Worm (Caenorhabditis elegans) whole organism, L1 larva: ENCODE measurements around the gene K02E2.7.

Experiments used
- C16A3.4 ChIP-seq: fragments of 150-350 bp; optimal IDR thresholded peaks from 2 replicates; lab custom pipeline; 2014; ENCODE audit warnings: missing biosample characterization, missing genetic modification characterization
- F16B12.6 ChIP-seq: fragments of 150-350 bp; optimal IDR thresholded peaks from 2 replicates; lab custom pipeline; 2014; ENCODE audit warnings: missing biosample characterization, missing genetic modification characterization
- aha-1 ChIP-seq: fragments of 150-350 bp; optimal IDR thresholded peaks from 2 replicates; lab custom pipeline; 2014; ENCODE audit warnings: missing biosample characterization, missing genetic modification characterization
- aly-2 ChIP-seq: fragments of 150-350 bp; optimal IDR thresholded peaks from 2 replicates; lab custom pipeline; 2014; ENCODE audit warnings: missing biosample characterization, missing genetic modification characterization
- ceh-8 ChIP-seq: fragments of 200-800 bp; sonication (Bioruptor generic); optimal IDR thresholded peaks from 2 replicates; lab custom pipeline; 2018; ENCODE audit warnings: mild to moderate bottlenecking, missing genetic modification characterization, moderate library complexity, missing compliant biosample characterization
- ceh-82 ChIP-seq, 3 experiments: fragments of 150-350 bp in 1 of 3; sonication (generic microtip) in 2 of 3; optimal IDR thresholded peaks; 2 replicates each; lab custom pipeline; 2014 to 2017; ENCODE audit warnings: missing biosample characterization in 3 of 3, missing genetic modification characterization in 3 of 3
- ceh-88 ChIP-seq: fragments of 200-800 bp; sonication (Bioruptor generic); IDR thresholded peaks from 2 replicates; pipeline ENCODE4 v1.3.6; 2022; ENCODE audit warnings: missing genetic modification characterization, missing compliant biosample characterization
- ces-1 ChIP-seq: fragments of 150-350 bp; optimal IDR thresholded peaks from 2 replicates; lab custom pipeline; 2014; ENCODE audit warnings: missing biosample characterization, missing genetic modification reagents, missing genetic modification characterization
- dpl-1 ChIP-seq, 3 experiments: fragments of 150-350 bp in 2 of 3; sonication (generic microtip) in 1 of 3; optimal IDR thresholded peaks; 2 replicates each; lab custom pipeline; 2014 to 2017; ENCODE audit warnings: missing biosample characterization in 3 of 3, missing genetic modification characterization in 3 of 3, missing genetic modification reagents in 3 of 3
- dsc-1 ChIP-seq: sonication (generic microtip); optimal IDR thresholded peaks from 2 replicates; lab custom pipeline; 2016; ENCODE audit warnings: mild to moderate bottlenecking, missing genetic modification characterization, missing compliant biosample characterization
- efl-1 ChIP-seq, 4 experiments: fragments of 150-350 bp; optimal IDR thresholded peaks in 3 of 4; peaks in 1 of 4; 1 replicate in 1 of 4; 2 replicates in 3 of 4; lab custom pipeline; 2014; ENCODE audit warnings: missing biosample characterization in 2 of 4, missing genetic modification characterization in 2 of 4, missing genetic modification reagents in 2 of 4
- efl-3 ChIP-seq: fragments of 200-800 bp; sonication (Bioruptor generic); optimal IDR thresholded peaks from 2 replicates; lab custom pipeline; 2018; ENCODE audit warnings: mild to moderate bottlenecking, missing genetic modification characterization, missing compliant biosample characterization
- elt-2 ChIP-seq: sonication (generic microtip); optimal IDR thresholded peaks from 2 replicates; lab custom pipeline; 2016; ENCODE audit warnings: missing genetic modification characterization, mild to moderate bottlenecking, inconsistent platforms, missing compliant biosample characterization, missing genetic modification reagents
- fkh-10 ChIP-seq: sonication (generic microtip); optimal IDR thresholded peaks from 2 replicates; lab custom pipeline; 2017; ENCODE audit warnings: missing biosample characterization, missing genetic modification reagents, missing genetic modification characterization
- fkh-4 ChIP-seq: sonication (generic microtip); optimal IDR thresholded peaks from 2 replicates; lab custom pipeline; 2016; ENCODE audit warnings: missing compliant biosample characterization, missing genetic modification characterization, borderline replicate concordance
- fkh-8 ChIP-seq: sonication (generic microtip); optimal IDR thresholded peaks from 2 replicates; lab custom pipeline; 2016; ENCODE audit warnings: mild to moderate bottlenecking, missing genetic modification characterization, missing compliant biosample characterization
- fos-1 ChIP-seq: fragments of 150-350 bp; optimal IDR thresholded peaks from 2 replicates; lab custom pipeline; 2014; ENCODE audit warnings: missing biosample characterization, missing genetic modification characterization
- grh-1 ChIP-seq: fragments of 200-800 bp; sonication (Bioruptor generic); IDR thresholded peaks from 2 replicates; pipeline ENCODE4 v1.3.6; 2022; ENCODE audit warnings: missing genetic modification reagents, missing genetic modification characterization, missing compliant biosample characterization
- hlh-4 ChIP-seq: sonication (generic microtip); optimal IDR thresholded peaks from 2 replicates; lab custom pipeline; 2016; ENCODE audit warnings: mild to moderate bottlenecking, missing genetic modification characterization, missing compliant biosample characterization
- hpl-2 ChIP-seq: fragments of 150-350 bp; optimal IDR thresholded peaks from 2 replicates; lab custom pipeline; 2014; ENCODE audit warnings: missing biosample characterization, missing genetic modification reagents, missing genetic modification characterization
- irx-1 ChIP-seq: sonication (generic microtip); optimal IDR thresholded peaks from 2 replicates; lab custom pipeline; 2016; ENCODE audit warnings: missing genetic modification characterization, missing compliant biosample characterization
- isw-1 ChIP-seq: fragments of 200-800 bp; sonication (Bioruptor generic); IDR thresholded peaks from 2 replicates; pipeline ENCODE4 v1.3.6; 2022; ENCODE audit warnings: missing genetic modification characterization, missing compliant biosample characterization
- jun-1 ChIP-seq: fragments of 150-350 bp; optimal IDR thresholded peaks from 2 replicates; lab custom pipeline; 2014; ENCODE audit warnings: missing biosample characterization, missing genetic modification reagents, missing genetic modification characterization
- lin-13 ChIP-seq: fragments of 150-350 bp; optimal IDR thresholded peaks from 2 replicates; lab custom pipeline; 2014; ENCODE audit warnings: missing biosample characterization, missing genetic modification reagents, missing genetic modification characterization
- lin-14 ChIP-seq: fragments of 200-800 bp; sonication (Bioruptor generic); optimal IDR thresholded peaks from 2 replicates; lab custom pipeline; 2018; ENCODE audit warnings: mild to moderate bottlenecking, missing genetic modification characterization, moderate library complexity, missing compliant biosample characterization
- lin-15B ChIP-seq: fragments of 150-350 bp; sonication (generic microtip); optimal IDR thresholded peaks from 3 replicates; lab custom pipeline; 2014; ENCODE audit warnings: missing biosample characterization, missing genetic modification characterization
- lin-35 ChIP-seq, 2 experiments: fragments of 150-350 bp; optimal IDR thresholded peaks; 2 replicates each; lab custom pipeline; 2014; ENCODE audit warnings: missing biosample characterization in 2 of 2, missing genetic modification characterization in 2 of 2, missing genetic modification reagents in 2 of 2
- lin-39 ChIP-seq: fragments of 150-350 bp; optimal IDR thresholded peaks from 2 replicates; lab custom pipeline; 2014; ENCODE audit warnings: missing biosample characterization, missing genetic modification reagents, missing genetic modification characterization
- lsy-2 ChIP-seq, 2 experiments: fragments of 150-350 bp; optimal IDR thresholded peaks; 2 replicates each; lab custom pipeline; 2014; ENCODE audit warnings: missing biosample characterization in 2 of 2, missing genetic modification characterization in 2 of 2
- mab-9 ChIP-seq: fragments of 200-800 bp; sonication (Bioruptor generic); IDR thresholded peaks from 2 replicates; pipeline ENCODE4 v1.3.6; 2022; ENCODE audit warnings: missing genetic modification reagents, missing genetic modification characterization, missing compliant biosample characterization
- mdl-1 ChIP-seq, 2 experiments: fragments of 150-350 bp; optimal IDR thresholded peaks; 2 replicates each; lab custom pipeline; 2014 to 2017; ENCODE audit warnings: missing biosample characterization in 2 of 2, missing genetic modification characterization in 2 of 2, inconsistent platforms in 1 of 2
- mef-2 ChIP-seq: fragments of 150-350 bp; optimal IDR thresholded peaks from 2 replicates; lab custom pipeline; 2014; ENCODE audit warnings: missing biosample characterization, missing genetic modification characterization
- mep-1 ChIP-seq: fragments of 150-350 bp; optimal IDR thresholded peaks from 2 replicates; lab custom pipeline; 2014; ENCODE audit warnings: missing biosample characterization, missing genetic modification characterization
- nhr-11 ChIP-seq: fragments of 150-350 bp; optimal IDR thresholded peaks from 2 replicates; lab custom pipeline; 2014; ENCODE audit warnings: missing biosample characterization, missing genetic modification characterization
- nhr-12 ChIP-seq: sonication (generic microtip); optimal IDR thresholded peaks from 2 replicates; lab custom pipeline; 2017; ENCODE audit warnings: missing biosample characterization, missing genetic modification characterization
- nhr-28 ChIP-seq: fragments of 150-350 bp; optimal IDR thresholded peaks from 2 replicates; lab custom pipeline; 2014; ENCODE audit warnings: missing biosample characterization, missing genetic modification characterization
- nhr-77 ChIP-seq: fragments of 150-350 bp; optimal IDR thresholded peaks from 2 replicates; lab custom pipeline; 2014; ENCODE audit warnings: missing biosample characterization, missing genetic modification characterization
- nhr-90 ChIP-seq: sonication (generic microtip); optimal IDR thresholded peaks from 2 replicates; lab custom pipeline; 2016; ENCODE audit warnings: mild to moderate bottlenecking, missing genetic modification characterization, missing compliant biosample characterization; ENCODE audit not compliant: poor library complexity
- pax-3 ChIP-seq: fragments of 200-800 bp; sonication (Bioruptor generic); optimal IDR thresholded peaks from 2 replicates; lab custom pipeline; 2018; ENCODE audit warnings: mild to moderate bottlenecking, missing genetic modification characterization, moderate library complexity, missing compliant biosample characterization
- rnt-1 ChIP-seq: sonication (generic microtip); optimal IDR thresholded peaks from 2 replicates; lab custom pipeline; 2016; ENCODE audit warnings: mild to moderate bottlenecking, missing genetic modification characterization, moderate library complexity, missing compliant biosample characterization
- skn-1 ChIP-seq: fragments of 150-350 bp; optimal IDR thresholded peaks from 2 replicates; lab custom pipeline; 2014; ENCODE audit warnings: missing biosample characterization, missing genetic modification characterization
- snpc-4 ChIP-seq: fragments of 150-350 bp; optimal IDR thresholded peaks from 2 replicates; lab custom pipeline; 2014; ENCODE audit warnings: missing biosample characterization, missing genetic modification characterization
- sox-4 ChIP-seq: sonication (generic microtip); optimal IDR thresholded peaks from 2 replicates; lab custom pipeline; 2016; ENCODE audit warnings: missing genetic modification characterization, missing compliant biosample characterization
- sup-37 ChIP-seq: fragments of 200-800 bp; sonication (Bioruptor generic); optimal IDR thresholded peaks from 2 replicates; lab custom pipeline; 2018; ENCODE audit warnings: mild to moderate bottlenecking, missing genetic modification characterization, missing compliant biosample characterization
- swsn-7 ChIP-seq: sonication (generic microtip); optimal IDR thresholded peaks from 2 replicates; lab custom pipeline; 2016; ENCODE audit warnings: missing genetic modification characterization, missing compliant biosample characterization
- tbx-2 ChIP-seq: sonication (generic microtip); optimal IDR thresholded peaks from 2 replicates; lab custom pipeline; 2016; ENCODE audit warnings: missing genetic modification characterization, missing compliant biosample characterization
- unc-130 ChIP-seq: fragments of 150-350 bp; optimal IDR thresholded peaks from 2 replicates; lab custom pipeline; 2017; ENCODE audit warnings: missing biosample characterization, missing genetic modification characterization, inconsistent platforms
- unc-30 ChIP-seq: sonication (generic microtip); optimal IDR thresholded peaks from 2 replicates; lab custom pipeline; 2017; ENCODE audit warnings: missing biosample characterization, missing genetic modification characterization
- unc-62 ChIP-seq: fragments of 150-350 bp; optimal IDR thresholded peaks from 2 replicates; lab custom pipeline; 2014; ENCODE audit warnings: missing biosample characterization, missing genetic modification reagents, missing genetic modification characterization
- unc-86 ChIP-seq: sonication (generic microtip); optimal IDR thresholded peaks from 2 replicates; lab custom pipeline; 2016; ENCODE audit warnings: missing genetic modification characterization, missing compliant biosample characterization
- unc-98 ChIP-seq: fragments of 200-800 bp; sonication (Bioruptor generic); IDR thresholded peaks from 2 replicates; pipeline ENCODE4 v1.3.6; 2022; ENCODE audit warnings: missing genetic modification characterization, missing compliant biosample characterization
- xbp-1 ChIP-seq: sonication (generic microtip); optimal IDR thresholded peaks from 2 replicates; lab custom pipeline; 2016; ENCODE audit warnings: missing genetic modification characterization, missing compliant biosample characterization
- zag-1 ChIP-seq: fragments of 150-350 bp; optimal IDR thresholded peaks from 2 replicates; lab custom pipeline; 2014; ENCODE audit warnings: missing biosample characterization, missing genetic modification characterization
- ztf-11 ChIP-seq, 2 experiments: sonication (generic microtip); optimal IDR thresholded peaks; 2 replicates each; lab custom pipeline; 2016 to 2017; ENCODE audit warnings: missing genetic modification characterization in 2 of 2, missing biosample characterization in 1 of 2, missing compliant biosample characterization in 1 of 2

K02E2.7 gene

ce11 chrV:20418768-20419167 lies 31.9 kb upstream of the K02E2.7 start:
- TF ChIP-seq lin-15B (tag; lab: Kevin White, UChicago) (no peak), fkh-4 (tag; lab: Kevin White, UChicago) (no peak), F16B12.6 (no peak), ztf-11 (tag; optimal IDR thresholded peaks at IDR 0.05; lab: Kevin White, UChicago) (no peak), unc-30 (tag; lab: Kevin White, UChicago) (no peak), mep-1 (tag; lab: Kevin White, UChicago) (peak; percentile 61), hpl-2 (no peak), lsy-2 (tag; optimal IDR thresholded peaks at IDR 0.05; lab: Kevin White, UChicago) (peak; percentile 41 to 57), ces-1 (GFP tag; lab: Kevin White, UChicago) (no peak), mdl-1 (tag; optimal IDR thresholded peaks at IDR 0.05; lab: Kevin White, UChicago) (peak in 1 of 2 experiments; percentile 98), sox-4 (tag; lab: Kevin White, UChicago) (peak; percentile 4), rnt-1 (tag; lab: Kevin White, UChicago) (peak; percentile 47), xbp-1 (tag; lab: Kevin White, UChicago) (peak; percentile 38), isw-1 (GFP tag; lab: Robert Waterston, UW) (no peak), dsc-1 (tag; lab: Kevin White, UChicago) (no peak), unc-62 (GFP tag; lab: Kevin White, UChicago) (no peak), lin-14 (GFP tag; lab: Kevin White, UChicago) (peak; percentile 90), efl-3 (GFP tag; lab: Kevin White, UChicago) (no peak), fkh-10 (GFP tag; lab: Kevin White, UChicago) (no peak), nhr-28 (tag; lab: Kevin White, UChicago) (no peak), jun-1 (tag; lab: Kevin White, UChicago) (peak; percentile 72), zag-1 (tag; lab: Kevin White, UChicago) (no peak), nhr-12 (tag; lab: Kevin White, UChicago) (no peak), mef-2 (tag; lab: Kevin White, UChicago) (no peak), hlh-4 (tag; lab: Kevin White, UChicago) (no peak), tbx-2 (tag; lab: Kevin White, UChicago) (peak; percentile 62), grh-1 (no peak), lin-39 (tag; lab: Kevin White, UChicago) (no peak), nhr-11 (tag; lab: Kevin White, UChicago) (peak; percentile 34), pax-3 (no peak), dpl-1 (GFP tag; optimal IDR thresholded peaks at IDR 0.05; lab: Kevin White, UChicago) (peak in 2 of 3 experiments; percentile 50 to 52), sup-37 (no peak), ceh-8 (GFP tag; lab: Kevin White, UChicago) (no peak), unc-98 (GFP tag; lab: Robert Waterston, UW) (no peak), efl-1 (optimal IDR thresholded peaks at IDR 0.05; lab: Kevin White, UChicago) (peak; percentile 30 to 36), efl-1 (GFP tag; optimal IDR thresholded peaks at IDR 0.05 in 1 of 2; lab: Kevin White, UChicago) (peak; percentile 4 to 94), C16A3.4 (tag; lab: Kevin White, UChicago) (peak; percentile 72), ceh-88 (GFP tag; lab: Robert Waterston, UW) (peak; percentile 26; the same call in 1 of the 2 replicates), lin-35 (GFP tag; optimal IDR thresholded peaks at IDR 0.05; lab: Kevin White, UChicago) (peak in 1 of 2 experiments; percentile 83), nhr-77 (tag; lab: Kevin White, UChicago) (no peak), elt-2 (tag; lab: Kevin White, UChicago) (peak; percentile 93), unc-130 (peak; percentile 93), lin-13 (peak; percentile 40), aly-2 (no peak), fkh-8 (tag; lab: Kevin White, UChicago) (no peak), skn-1 (tag; lab: Kevin White, UChicago) (peak; percentile 37), fos-1 (tag; lab: Kevin White, UChicago) (peak; percentile 6), nhr-90 (tag; lab: Kevin White, UChicago) (peak; percentile 63), snpc-4 (tag; lab: Kevin White, UChicago) (no peak), swsn-7 (tag; lab: Kevin White, UChicago) (peak; percentile 38), aha-1 (tag; lab: Kevin White, UChicago) (no peak), irx-1 (tag; lab: Kevin White, UChicago) (peak; percentile 55), mab-9 (GFP tag; lab: Robert Waterston, UW) (no peak), unc-86 (no peak), ceh-82 (tag; optimal IDR thresholded peaks at IDR 0.05; lab: Kevin White, UChicago) (no peak)
